Worm (Caenorhabditis elegans) whole organism, early embryonic: ENCODE data around the gene rab-35.

Experiments
- ama-1 ChIP-seq: fragments of 150-350 bp; optimal IDR thresholded peaks from 2 replicates; lab custom pipeline; 2014
- ceh-36 ChIP-seq: sonication (generic microtip); optimal IDR thresholded peaks from 2 replicates; lab custom pipeline; 2016; ENCODE audit warnings: missing genetic modification characterization, inconsistent platforms, missing compliant biosample characterization
- ets-7 ChIP-seq: sonication (generic microtip); optimal IDR thresholded peaks from 2 replicates; lab custom pipeline; 2016; ENCODE audit warnings: missing genotype, missing genetic modification characterization, missing compliant biosample characterization
- flt-1 ChIP-seq: fragments of 200-800 bp; sonication (Bioruptor generic); IDR thresholded peaks from 2 replicates; pipeline ENCODE4 v1.3.6; 2022; ENCODE audit warnings: missing genetic modification characterization, missing compliant biosample characterization
- hmbx-1 ChIP-seq: sonication (generic microtip); optimal IDR thresholded peaks from 2 replicates; lab custom pipeline; 2016; ENCODE audit warnings: mild to moderate bottlenecking, missing genetic modification characterization, missing compliant biosample characterization
- hmg-4 ChIP-seq: fragments of 200-800 bp; sonication (Bioruptor generic); optimal IDR thresholded peaks from 2 replicates; lab custom pipeline; 2018; ENCODE audit warnings: mild to moderate bottlenecking, missing genetic modification characterization, missing compliant biosample characterization
- pes-1 ChIP-seq: fragments of 200-800 bp; sonication (Bioruptor generic); IDR thresholded peaks from 2 replicates; pipeline ENCODE4 v1.3.6; 2022; ENCODE audit warnings: missing genetic modification reagents, missing genetic modification characterization, missing compliant biosample characterization
- sea-1 ChIP-seq: fragments of 200-800 bp; sonication (Bioruptor generic); conservative IDR thresholded peaks from 2 replicates; pipeline ENCODE4 v1.3.6; 2022; ENCODE audit warnings: missing genetic modification characterization, missing compliant biosample characterization
- tbx-11 ChIP-seq: fragments of 200-800 bp; sonication (Bioruptor generic); IDR thresholded peaks from 2 replicates; pipeline ENCODE4 v1.3.6; 2022; ENCODE audit warnings: missing genetic modification characterization, missing compliant biosample characterization
- tbx-37 ChIP-seq: fragments of 200-800 bp; sonication (Bioruptor generic); conservative IDR thresholded peaks from 2 replicates; pipeline ENCODE4 v1.3.6; 2022; ENCODE audit warnings: missing genetic modification reagents, missing genetic modification characterization, missing compliant biosample characterization
- tra-4 ChIP-seq: sonication (generic microtip); optimal IDR thresholded peaks from 2 replicates; lab custom pipeline; 2017; ENCODE audit warnings: missing genetic modification characterization, missing compliant biosample characterization

DNA sequence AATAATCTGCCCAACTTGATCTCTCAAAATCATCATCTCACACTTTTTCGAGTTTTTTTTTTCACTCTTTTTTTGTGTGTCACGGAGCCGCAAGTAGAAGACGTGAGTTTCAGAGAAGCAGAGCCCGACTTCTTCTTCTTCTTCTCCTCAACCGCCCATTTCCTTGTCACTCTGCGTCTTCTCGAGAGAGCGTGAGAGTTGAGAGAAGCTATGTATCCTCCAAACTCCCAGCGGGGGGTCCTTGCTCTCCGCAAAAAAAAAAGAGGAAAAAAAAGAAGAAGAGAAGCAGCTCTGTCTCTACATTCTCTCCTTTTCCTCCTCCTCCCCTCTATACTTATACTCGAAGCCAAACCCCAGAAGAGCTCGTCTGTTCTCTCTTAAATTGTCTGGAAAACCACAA, 23.0 kb upstream of the rab-35 start:
- TF ChIP-seq sea-1 (GFP tag; lab: Robert Waterston, UW), result no peak
- no peak for TF ChIP-seq tra-4 (tag; lab: Kevin White, UChicago)
- no peak for TF ChIP-seq ama-1 (lab: Kevin White, UChicago)
- TF ChIP-seq tbx-11 (GFP tag; lab: Robert Waterston, UW), result no peak
- no peak for TF ChIP-seq hmbx-1 (tag; lab: Kevin White, UChicago)
- no peak for TF ChIP-seq flt-1 (GFP tag; lab: Robert Waterston, UW)
- TF ChIP-seq hmg-4 (GFP tag; lab: Kevin White, UChicago), result no peak
- no peak for TF ChIP-seq tbx-37 (GFP tag; lab: Robert Waterston, UW)
- TF ChIP-seq pes-1 (GFP tag; lab: Robert Waterston, UW), result no peak
- no peak for TF ChIP-seq ceh-36 (tag; lab: Kevin White, UChicago)
- no peak for TF ChIP-seq ets-7
